Worm (Caenorhabditis elegans): ENCODE results near the gene mma-1.
A peak's percentile ranks its signal among the peaks of the same experiment; 100 is the strongest.

mma-1 gene

ce11 chrV:12608857-12609256 is 12.8 kb upstream of the mma-1 start, which contains the start of gene ZC116.5:
Gene ZC116.5 (minus strand): TSS chrV:12608957.
- TF ChIP-seq nhr-10 (tag; optimal IDR thresholded peaks at IDR 0.05) = no peak
- no peak for TF ChIP-seq dmd-4 (tag; optimal IDR thresholded peaks at IDR 0.05)
- no peak for TF ChIP-seq F13H6.1 (tag; optimal IDR thresholded peaks at IDR 0.05)
- TF ChIP-seq Y55F3AM.14 (GFP tag; optimal IDR thresholded peaks at IDR 0.05) = no peak
- no peak for TF ChIP-seq nhr-6 (tag; optimal IDR thresholded peaks at IDR 0.05)
- TF ChIP-seq ztf-1 (GFP tag; conservative IDR thresholded peaks at IDR 0.05) = no peak
- TF ChIP-seq mbf-1 (tag; optimal IDR thresholded peaks at IDR 0.05) = no peak
- no peak for TF ChIP-seq snpc-4 (tag; optimal IDR thresholded peaks at IDR 0.05)
- no peak for TF ChIP-seq aly-2 (tag; optimal IDR thresholded peaks at IDR 0.05)
- no peak for TF ChIP-seq lin-13 (GFP tag; optimal IDR thresholded peaks at IDR 0.05)
- no peak for TF ChIP-seq nhr-129 (tag; optimal IDR thresholded peaks at IDR 0.05)
- TF ChIP-seq nhr-11 (tag; optimal IDR thresholded peaks at IDR 0.05) = no peak
- TF ChIP-seq ZK546.5 (tag; optimal IDR thresholded peaks at IDR 0.05) = no peak
- TF ChIP-seq nhr-23 (tag; optimal IDR thresholded peaks at IDR 0.05) = no peak
- no peak for TF ChIP-seq elt-3 (tag; optimal IDR thresholded peaks at IDR 0.05)
- no peak for TF ChIP-seq ceh-82 (tag; optimal IDR thresholded peaks at IDR 0.05)
- no peak for TF ChIP-seq lsy-2 (tag; optimal IDR thresholded peaks at IDR 0.05)
- TF ChIP-seq ama-1 (optimal IDR thresholded peaks at IDR 0.05) = no peak

ce11 chrV:12607113-12607512 is 11.0 kb upstream of the mma-1 start, which contains the start of gene erg-28:
Gene erg-28 (plus strand): TSS chrV:12607413.
- TF ChIP-seq nhr-237 (tag; optimal IDR thresholded peaks at IDR 0.05) (no peak), nhr-23 (tag; optimal IDR thresholded peaks at IDR 0.05) (no peak), snpc-4 (tag; optimal IDR thresholded peaks at IDR 0.05) (no peak), R02D3.7 (tag; optimal IDR thresholded peaks at IDR 0.05) (no peak), nhr-21 (tag; optimal IDR thresholded peaks at IDR 0.05) (no peak), F13H6.1 (tag; optimal IDR thresholded peaks at IDR 0.05) (no peak), gmeb-1 (tag; optimal IDR thresholded peaks at IDR 0.05) (no peak), lsy-2 (tag; optimal IDR thresholded peaks at IDR 0.05) (no peak), lin-13 (GFP tag; optimal IDR thresholded peaks at IDR 0.05) (no peak), elt-1 (tag; optimal IDR thresholded peaks at IDR 0.05) (no peak), nhr-11 (tag; optimal IDR thresholded peaks at IDR 0.05) (no peak), nhr-25 (tag; optimal IDR thresholded peaks at IDR 0.05) (no peak), mbf-1 (tag; optimal IDR thresholded peaks at IDR 0.05) (no peak), ceh-82 (tag; optimal IDR thresholded peaks at IDR 0.05) (no peak), ceh-16 (tag; optimal IDR thresholded peaks at IDR 0.05) (no peak)

ce11 chrV:12601835-12602234 is 5.7 kb upstream of the mma-1 start:
- TF ChIP-seq egl-27 (tag; optimal IDR thresholded peaks at IDR 0.05) (no peak), nhr-10 (tag; optimal IDR thresholded peaks at IDR 0.05) (no peak), ama-1 (optimal IDR thresholded peaks at IDR 0.05) (no peak), gmeb-1 (tag; optimal IDR thresholded peaks at IDR 0.05) (no peak), zag-1 (tag; optimal IDR thresholded peaks at IDR 0.05) (no peak), mbf-1 (tag; optimal IDR thresholded peaks at IDR 0.05) (no peak), snpc-4 (tag; optimal IDR thresholded peaks at IDR 0.05) (no peak), nhr-77 (tag; optimal IDR thresholded peaks at IDR 0.05) (no peak)

- peak; percentile 35 for TF ChIP-seq nhr-129 (tag; optimal IDR thresholded peaks at IDR 0.05)
- no peak for TF ChIP-seq egl-27 (tag; optimal IDR thresholded peaks at IDR 0.05)
- peak in 1 of 2 experiments; percentile 14 for TF ChIP-seq lsy-2 (tag; optimal IDR thresholded peaks at IDR 0.05)
These were observed 3.6 kb upstream of the mma-1 start, which contains the start of gene C14C10.5 for ce11 chrV:12599510-12600242. Gene C14C10.5 (plus strand): TSS chrV:12600192.

- no peak for TF ChIP-seq nhr-77 (tag; optimal IDR thresholded peaks at IDR 0.05)
- TF ChIP-seq unc-55 (GFP tag; optimal IDR thresholded peaks at IDR 0.05) = peak; percentile 46
- no peak for TF ChIP-seq nhr-21 (tag; optimal IDR thresholded peaks at IDR 0.05)
- no peak for TF ChIP-seq skn-1 (tag; optimal IDR thresholded peaks at IDR 0.05)
- TF ChIP-seq ceh-16 (tag; optimal IDR thresholded peaks at IDR 0.05) = no peak
- TF ChIP-seq sma-9 (GFP tag; optimal IDR thresholded peaks at IDR 0.05) = no peak
- TF ChIP-seq sma-9 (tag; optimal IDR thresholded peaks at IDR 0.05) = no peak
- no peak for TF ChIP-seq mbf-1 (tag; optimal IDR thresholded peaks at IDR 0.05)
- TF ChIP-seq zag-1 (tag; optimal IDR thresholded peaks at IDR 0.05) = no peak
- no peak for TF ChIP-seq peb-1 (tag; optimal IDR thresholded peaks at IDR 0.05)
- TF ChIP-seq sem-4 (tag; optimal IDR thresholded peaks at IDR 0.05) = no peak
- no peak for TF ChIP-seq F13H6.1 (tag; optimal IDR thresholded peaks at IDR 0.05)
- TF ChIP-seq crh-2 (tag; optimal IDR thresholded peaks at IDR 0.05) = peak; percentile 35
- no peak for TF ChIP-seq ztf-1 (GFP tag; conservative IDR thresholded peaks at IDR 0.05)
- no peak for TF ChIP-seq nhr-129 (tag; optimal IDR thresholded peaks at IDR 0.05)
- no peak for TF ChIP-seq nhr-237 (tag; optimal IDR thresholded peaks at IDR 0.05)
- TF ChIP-seq mdl-1 (tag; optimal IDR thresholded peaks at IDR 0.05) = no peak
- TF ChIP-seq lsy-2 (tag; optimal IDR thresholded peaks at IDR 0.05) = peak in 1 of 2 experiments; percentile 29
- TF ChIP-seq gmeb-1 (tag; optimal IDR thresholded peaks at IDR 0.05) = no peak
- peak; percentile 50 for TF ChIP-seq C34F6.9 (tag; optimal IDR thresholded peaks at IDR 0.05)
- no peak for TF ChIP-seq alr-1 (tag; optimal IDR thresholded peaks at IDR 0.05)
- TF ChIP-seq nhr-10 (tag; optimal IDR thresholded peaks at IDR 0.05) = no peak
- no peak for TF ChIP-seq lin-11 (tag; optimal IDR thresholded peaks at IDR 0.05)
These were observed 3.0 kb upstream of the mma-1 start, which contains the start of the genes C14C10.10 and ril-2 for ce11 chrV:12599110-12599509. Gene C14C10.10 (minus strand): TSS chrV:12599128. Gene ril-2 (minus strand): TSS chrV:12599157.
